Worm (Caenorhabditis elegans) whole organism, L3 larva: ENCODE results near the gene nhr-212.

Experiments
- ZK546.5 ChIP-seq: sonication (generic microtip); optimal IDR thresholded peaks from 2 replicates; lab custom pipeline; 2017; ENCODE audit warnings: missing biosample characterization, missing genetic modification characterization
- egl-27 ChIP-seq: sonication (generic microtip); optimal IDR thresholded peaks from 4 replicates; lab custom pipeline; 2017; ENCODE audit warnings: missing biosample characterization, missing genetic modification reagents, missing genetic modification characterization
- fos-1 ChIP-seq: fragments of 150-350 bp; optimal IDR thresholded peaks from 2 replicates; lab custom pipeline; 2014; ENCODE audit warnings: missing biosample characterization, missing genetic modification characterization
- mdl-1 ChIP-seq: fragments of 150-350 bp; optimal IDR thresholded peaks from 2 replicates; lab custom pipeline; 2014; ENCODE audit warnings: missing biosample characterization, missing genetic modification characterization
- nhr-11 ChIP-seq: fragments of 150-350 bp; optimal IDR thresholded peaks from 2 replicates; lab custom pipeline; 2014; ENCODE audit warnings: missing biosample characterization, missing genetic modification characterization
- nhr-28 ChIP-seq: fragments of 150-350 bp; optimal IDR thresholded peaks from 2 replicates; lab custom pipeline; 2014; ENCODE audit warnings: missing biosample characterization, missing genetic modification characterization
- nhr-76 ChIP-seq: fragments of 150-350 bp; sonication (generic microtip); optimal IDR thresholded peaks from 5 replicates; lab custom pipeline; 2014; ENCODE audit warnings: missing biosample characterization, missing genetic modification characterization
- snpc-4 ChIP-seq: fragments of 150-350 bp; optimal IDR thresholded peaks from 2 replicates; lab custom pipeline; 2014; ENCODE audit warnings: missing biosample characterization, missing genetic modification characterization

- TF ChIP-seq egl-27 (tag; lab: Kevin White, UChicago) (no peak), snpc-4 (tag; lab: Kevin White, UChicago) (no peak), fos-1 (tag; lab: Kevin White, UChicago) (no peak), nhr-28 (no peak), mdl-1 (tag; lab: Kevin White, UChicago) (no peak), nhr-76 (tag; lab: Kevin White, UChicago) (no peak), nhr-11 (no peak), ZK546.5 (tag; lab: Kevin White, UChicago) (no peak)
Observed at ce11 chrV:505191-505590, 20.5 kb downstream of the nhr-212 start, which contains the start of gene srlf-19.
